Worm (Caenorhabditis elegans): Measurements from ENCODE around the gene clec-57.

DNA sequence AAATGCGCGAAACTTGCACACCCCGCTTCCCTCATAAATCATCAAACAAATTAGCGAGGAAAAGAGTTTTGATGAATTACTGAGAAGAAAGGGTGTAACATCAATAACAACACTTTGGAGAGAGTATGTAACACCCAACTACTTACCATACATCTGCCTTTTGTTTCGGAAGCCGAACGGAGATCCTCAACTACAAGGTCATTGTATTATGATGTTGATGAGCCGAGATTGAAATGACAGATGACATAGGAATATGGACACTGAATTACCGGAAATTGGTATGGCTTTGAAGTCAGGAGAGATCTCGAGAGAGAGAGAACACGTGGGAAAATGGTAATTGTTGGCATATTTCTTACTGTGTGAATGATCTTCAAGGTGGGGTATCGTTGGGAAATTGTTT is 43.0 kb upstream of the clec-57 start:
- TF ChIP-seq attf-5 (GFP tag; optimal IDR thresholded peaks at IDR 0.05) = no peak
- TF ChIP-seq him-1 (tag; optimal IDR thresholded peaks at IDR 0.05) = no peak

Measured in whole organism, young adult.